Worm (Caenorhabditis elegans): ENCODE results near the gene mls-2.

mls-2 gene

DNA sequence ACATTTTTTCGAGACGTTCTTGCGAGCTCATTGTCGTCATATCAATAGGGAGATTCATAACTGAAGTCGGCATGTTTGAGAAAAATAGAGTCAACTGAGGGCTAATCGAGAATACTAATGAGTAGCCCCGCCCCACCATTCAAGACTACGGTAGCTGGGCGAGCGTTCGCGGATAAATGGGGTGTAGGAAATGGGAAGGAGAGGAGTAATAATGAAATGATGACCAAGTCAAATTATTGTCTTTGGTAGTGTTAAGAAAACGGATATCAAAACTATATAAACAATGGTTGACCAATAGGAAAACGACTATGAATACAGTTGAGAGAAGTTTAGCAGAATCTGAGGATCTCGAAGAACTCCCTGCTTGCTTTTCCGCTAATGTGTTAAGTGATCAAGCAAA lies at the start of gene mls-2:
Gene mls-2, minus strand, starts transcription at position 101 of the 400 bp plus-strand sequence.
- TF ChIP-seq rcor-1 (GFP tag; IDR thresholded peaks at IDR 0.05) (no peak), ztf-25 (GFP tag; IDR thresholded peaks at IDR 0.05) (no peak), egl-18 (GFP tag; IDR thresholded peaks at IDR 0.05) (no peak), him-1 (tag; optimal IDR thresholded peaks at IDR 0.05) (no peak), ztf-22 (GFP tag; optimal IDR thresholded peaks at IDR 0.05) (no peak), lin-40 (tag; optimal IDR thresholded peaks at IDR 0.05) (no peak), gei-17 (GFP tag; optimal IDR thresholded peaks at IDR 0.05) (no peak), repo-1 (tag; optimal IDR thresholded peaks at IDR 0.05) (no peak), ceh-27 (GFP tag; optimal IDR thresholded peaks at IDR 0.05) (no peak), F49E8.2 (tag; optimal IDR thresholded peaks at IDR 0.05; ENCODE audit: insufficient read depth) (no peak)

DNA sequence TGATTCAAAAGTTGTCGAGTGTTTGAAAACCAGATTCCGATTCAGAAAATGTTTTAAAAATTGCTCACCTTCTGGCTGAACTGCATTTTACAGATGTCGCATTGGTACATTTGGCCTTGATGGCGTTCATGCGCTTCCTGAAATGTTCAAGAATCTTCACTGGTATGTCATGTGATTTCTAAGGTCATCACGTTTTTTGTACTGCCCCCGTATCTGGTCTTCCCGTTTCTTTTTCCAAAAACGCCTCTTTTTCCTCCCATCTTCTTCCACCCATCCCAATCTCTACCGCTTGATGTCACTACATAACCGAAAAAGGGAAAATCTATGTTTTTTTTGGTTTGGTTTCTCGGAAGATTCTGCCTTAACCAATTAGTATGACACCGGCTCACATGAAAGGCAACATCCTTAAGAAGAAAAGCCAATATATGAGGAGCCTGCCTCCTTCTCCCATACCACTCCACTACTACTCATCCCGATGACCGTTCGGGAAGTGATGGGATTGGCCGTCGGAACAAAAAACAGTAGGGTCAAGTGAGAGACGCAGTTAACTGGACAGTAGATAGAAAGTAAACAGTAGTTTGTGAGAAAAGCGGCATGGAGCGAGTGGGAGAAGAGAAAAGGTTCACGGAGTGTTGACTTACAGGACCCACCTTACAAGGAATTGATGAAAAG lies 48.4 kb upstream of the mls-2 start:
- TF ChIP-seq nhr-27 (tag; optimal IDR thresholded peaks at IDR 0.05), result no peak
- peak; percentile 21 for TF ChIP-seq ama-1 (optimal IDR thresholded peaks at IDR 0.05)
- TF ChIP-seq ama-1 (GFP tag; optimal IDR thresholded peaks at IDR 0.05), result no peak
- no peak for TF ChIP-seq madf-8 (GFP tag; conservative IDR thresholded peaks at IDR 0.05)
- no peak for TF ChIP-seq athp-1 (tag; optimal IDR thresholded peaks at IDR 0.05)
- no peak for TF ChIP-seq ceh-27 (GFP tag; optimal IDR thresholded peaks at IDR 0.05)
- no peak for TF ChIP-seq dpff-1 (tag; optimal IDR thresholded peaks at IDR 0.05)
- no peak for TF ChIP-seq Y56A3A.18 (GFP tag; IDR thresholded peaks at IDR 0.05)
- no peak for TF ChIP-seq hlh-12 (tag; optimal IDR thresholded peaks at IDR 0.05)
- TF ChIP-seq fkh-3 (tag; optimal IDR thresholded peaks at IDR 0.05), result no peak

DNA sequence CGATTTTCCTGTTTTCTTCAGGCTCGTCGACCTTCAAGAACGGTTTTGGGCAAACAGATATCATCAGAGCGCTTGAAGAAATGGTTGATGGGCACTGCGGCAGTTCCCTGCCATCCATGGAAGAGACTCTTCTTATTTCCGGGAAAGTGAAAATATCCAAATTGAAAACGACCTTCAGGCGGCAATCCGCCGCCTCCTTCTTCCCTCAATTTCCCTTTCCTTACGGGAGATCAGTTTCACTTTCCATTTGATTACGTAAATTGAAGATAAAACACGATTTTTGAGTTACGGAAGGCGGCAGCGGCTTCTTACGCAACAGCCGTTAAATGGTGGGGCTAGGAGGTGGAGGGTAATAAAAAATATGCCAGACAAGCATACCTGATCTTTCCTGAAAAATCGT lies 47.7 kb upstream of the mls-2 start:
- TF ChIP-seq die-1 (tag; optimal IDR thresholded peaks at IDR 0.05) (no peak), D2030.7 (GFP tag; IDR thresholded peaks at IDR 0.05) (no peak), hlh-26 (GFP tag; conservative IDR thresholded peaks at IDR 0.05) (no peak)

DNA sequence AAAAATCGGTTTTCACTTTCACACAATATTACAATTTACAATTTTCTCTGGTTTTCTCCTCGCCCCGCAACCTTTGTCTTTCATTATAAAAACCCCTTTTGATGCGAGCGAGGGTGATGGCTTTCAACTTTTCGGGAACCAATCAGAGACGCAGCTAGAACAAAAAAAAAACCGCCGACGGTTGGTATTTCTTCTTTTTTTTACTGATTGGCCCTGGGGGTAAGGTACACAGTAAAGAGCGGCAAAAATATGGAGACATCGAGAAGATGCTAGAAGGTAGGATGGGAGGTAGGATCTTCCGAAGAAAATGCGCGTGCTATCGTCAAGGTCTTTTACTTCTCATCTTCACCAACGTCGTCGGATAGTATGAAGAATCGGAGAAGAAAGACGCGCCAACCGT lies 47.3 kb upstream of the mls-2 start:
- TF ChIP-seq fkh-3 (tag; optimal IDR thresholded peaks at IDR 0.05) (no peak), lsy-27 (tag; optimal IDR thresholded peaks at IDR 0.05; ENCODE audit: borderline replicate concordance, insufficient read depth) (no peak), F33H1.4 (GFP tag; IDR thresholded peaks at IDR 0.05) (no peak), nhr-120 (GFP tag; IDR thresholded peaks at IDR 0.05) (no peak), Y79H2A.3 (GFP tag; conservative IDR thresholded peaks at IDR 0.05) (no peak), lir-1 (GFP tag; conservative IDR thresholded peaks at IDR 0.05) (no peak), gei-17 (GFP tag; optimal IDR thresholded peaks at IDR 0.05) (no peak), F52B5.7 (tag; optimal IDR thresholded peaks at IDR 0.05) (no peak), die-1 (tag; optimal IDR thresholded peaks at IDR 0.05) (no peak), lin-35 (GFP tag; optimal IDR thresholded peaks at IDR 0.05) (no peak), bed-2 (GFP tag; IDR thresholded peaks at IDR 0.05) (no peak), snpc-3.4 (tag; optimal IDR thresholded peaks at IDR 0.05) (no peak), nhr-90 (tag; optimal IDR thresholded peaks at IDR 0.05) (no peak), sea-2 (GFP tag; IDR thresholded peaks at IDR 0.05) (no peak), B0035.1 (tag; optimal IDR thresholded peaks at IDR 0.05) (no peak), ztf-22 (GFP tag; optimal IDR thresholded peaks at IDR 0.05) (no peak), repo-1 (tag; optimal IDR thresholded peaks at IDR 0.05) (no peak), Y56A3A.18 (GFP tag; IDR thresholded peaks at IDR 0.05) (no peak), hsf-1 (GFP tag; IDR thresholded peaks at IDR 0.05) (no peak), rcor-1 (GFP tag; IDR thresholded peaks at IDR 0.05) (no peak)

All from whole organism, young adult.